Worm (Caenorhabditis elegans): ENCODE measurements around the gene Y62H9A.10.

ce11 chrX:11917994-11918393 is 15.4 kb upstream of the Y62H9A.10 start, which contains the start of gene Y62H9A.16:
- TF ChIP-seq ztf-11 (tag; optimal IDR thresholded peaks at IDR 0.05): no peak
- no peak for TF ChIP-seq snpc-4 (tag; optimal IDR thresholded peaks at IDR 0.05)
- no peak for TF ChIP-seq flh-1 (GFP tag; optimal IDR thresholded peaks at IDR 0.05)
- no peak for TF ChIP-seq unc-39 (tag; optimal IDR thresholded peaks at IDR 0.05)
